Worm (Caenorhabditis elegans): ENCODE measurements around the gene lab-2.

DNA sequence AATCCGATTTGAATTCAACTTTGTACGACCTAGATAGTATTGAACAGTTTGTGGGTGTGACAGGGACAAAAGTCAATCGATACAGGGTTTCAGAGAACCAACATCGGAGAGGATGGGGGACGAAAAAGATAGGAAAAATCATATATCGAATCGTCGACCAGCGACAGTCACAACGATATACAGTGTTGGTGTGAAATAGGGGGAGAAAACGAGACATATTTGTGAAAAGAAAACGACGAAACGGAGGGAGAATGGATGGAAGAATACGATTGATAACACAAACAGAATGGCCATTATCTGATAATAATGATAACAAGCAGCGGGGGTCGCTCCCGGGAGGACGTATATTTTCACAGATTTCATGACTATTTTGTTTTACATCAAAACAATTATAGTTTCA lies 46.0 kb upstream of the lab-2 start:
- TF ChIP-seq elt-2 (tag; optimal IDR thresholded peaks at IDR 0.05) = peak; percentile 86
- no peak for TF ChIP-seq eor-1 (tag; optimal IDR thresholded peaks at IDR 0.05)
- TF ChIP-seq skn-1 (tag; optimal IDR thresholded peaks at IDR 0.05) = no peak
- peak; percentile 83 for TF ChIP-seq ama-1 (optimal IDR thresholded peaks at IDR 0.05)
- no peak for TF ChIP-seq ZK546.5 (tag; optimal IDR thresholded peaks at IDR 0.05)
- peak; percentile 11 for TF ChIP-seq mml-1 (tag; optimal IDR thresholded peaks at IDR 0.05)
- TF ChIP-seq nhr-77 (tag; optimal IDR thresholded peaks at IDR 0.05) = no peak
- no peak for TF ChIP-seq unc-62 (GFP tag; optimal IDR thresholded peaks at IDR 0.05)
- TF ChIP-seq aly-2 (tag; optimal IDR thresholded peaks at IDR 0.05) = no peak
- TF ChIP-seq nhr-12 (tag; optimal IDR thresholded peaks at IDR 0.05) = no peak
- no peak for TF ChIP-seq fos-1 (tag; optimal IDR thresholded peaks at IDR 0.05)
